Fruit fly (Drosophila melanogaster): ENCODE data around the gene CG5860.

- no peak for TF ChIP-seq psq (optimal IDR thresholded peaks at IDR 0.05)
- TF ChIP-seq pan (optimal IDR thresholded peaks at IDR 0.05) = no peak
- TF ChIP-seq Dll (optimal IDR thresholded peaks at IDR 0.05) = no peak
- TF ChIP-seq CG8478 (optimal IDR thresholded peaks at IDR 0.05) = no peak
- no peak for TF ChIP-seq EcR (GFP tag; optimal IDR thresholded peaks at IDR 0.05)
- no peak for TF ChIP-seq usp (GFP tag; optimal IDR thresholded peaks at IDR 0.05)
These were observed 7.0 kb upstream of the CG5860 start, which contains the start of gene Sur-8 for dm6 chr3R:17402434-17402833.

Measured in whole organism.